Worm (Caenorhabditis elegans) whole organism, L1 larva: ENCODE results near the gene C16D2.3.

Experiments
- Y116A8C.19 ChIP-seq: sonication (generic microtip); optimal IDR thresholded peaks from 2 replicates; lab custom pipeline; 2016; ENCODE audit warnings: missing compliant biosample characterization, missing genetic modification characterization, borderline replicate concordance
- alr-1 ChIP-seq: fragments of 200-800 bp; sonication (Bioruptor generic); optimal IDR thresholded peaks from 2 replicates; lab custom pipeline; 2018; ENCODE audit warnings: borderline replicate concordance, mild to moderate bottlenecking, missing genetic modification characterization, missing compliant biosample characterization
- elt-3 ChIP-seq, 6 experiments: fragments of 150-350 bp in 1 of 6; sonication (generic microtip); optimal IDR thresholded peaks; 2 replicates each; lab custom pipeline; 2017 to 2018; ENCODE audit warnings: missing biosample characterization in 6 of 6, missing genetic modification characterization in 6 of 6, inconsistent platforms in 1 of 6
- jun-1 ChIP-seq: fragments of 150-350 bp; optimal IDR thresholded peaks from 2 replicates; lab custom pipeline; 2014; ENCODE audit warnings: missing biosample characterization, missing genetic modification reagents, missing genetic modification characterization
- lin-13 ChIP-seq: fragments of 150-350 bp; optimal IDR thresholded peaks from 2 replicates; lab custom pipeline; 2014; ENCODE audit warnings: missing biosample characterization, missing genetic modification reagents, missing genetic modification characterization
- lin-15B ChIP-seq: fragments of 150-350 bp; sonication (generic microtip); optimal IDR thresholded peaks from 3 replicates; lab custom pipeline; 2014; ENCODE audit warnings: missing biosample characterization, missing genetic modification characterization
- lir-3 ChIP-seq: sonication (generic microtip); optimal IDR thresholded peaks from 2 replicates; lab custom pipeline; 2016; ENCODE audit warnings: mild to moderate bottlenecking, missing genetic modification characterization, moderate library complexity, missing compliant biosample characterization; ENCODE audit not compliant: poor library complexity
- nhr-11 ChIP-seq: fragments of 150-350 bp; optimal IDR thresholded peaks from 2 replicates; lab custom pipeline; 2014; ENCODE audit warnings: missing biosample characterization, missing genetic modification characterization
- nhr-71 ChIP-seq: sonication (generic microtip); optimal IDR thresholded peaks from 2 replicates; lab custom pipeline; 2016; ENCODE audit warnings: mild to moderate bottlenecking, missing genetic modification characterization, moderate library complexity, missing compliant biosample characterization
- skn-1 ChIP-seq: fragments of 150-350 bp; optimal IDR thresholded peaks from 2 replicates; lab custom pipeline; 2014; ENCODE audit warnings: missing biosample characterization, missing genetic modification characterization
- unc-86 ChIP-seq: sonication (generic microtip); optimal IDR thresholded peaks from 2 replicates; lab custom pipeline; 2016; ENCODE audit warnings: missing genetic modification characterization, missing compliant biosample characterization
- ztf-11 ChIP-seq, 2 experiments: sonication (generic microtip); optimal IDR thresholded peaks; 2 replicates each; lab custom pipeline; 2016 to 2017; ENCODE audit warnings: missing genetic modification characterization in 2 of 2, missing biosample characterization in 1 of 2, missing compliant biosample characterization in 1 of 2
- ztf-4 ChIP-seq: fragments of 150-350 bp; optimal IDR thresholded peaks from 2 replicates; lab custom pipeline; 2014; ENCODE audit warnings: missing biosample characterization, missing genetic modification characterization

DNA sequence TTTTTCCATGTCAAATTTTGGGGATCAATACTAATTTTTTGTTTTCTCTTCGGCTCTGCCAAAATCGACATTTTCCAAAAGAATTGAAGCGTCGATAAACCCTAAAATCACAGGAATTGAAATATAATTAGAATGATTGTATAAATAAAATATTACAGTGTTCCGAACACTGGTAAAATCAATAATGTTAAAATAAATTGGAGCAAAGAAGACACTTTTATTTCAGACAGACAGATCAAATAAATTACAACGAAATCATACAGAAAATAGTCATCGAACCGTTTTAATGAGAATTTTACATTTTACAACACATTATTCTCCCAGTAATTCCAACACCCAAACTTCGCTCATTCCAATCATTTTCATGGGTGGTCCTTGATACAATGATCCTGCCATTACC is 29.8 kb downstream of the C16D2.3 start, which contains the start of gene T23G7.3:
- TF ChIP-seq elt-3 (tag; optimal IDR thresholded peaks at IDR 0.05; lab: Kevin White, UChicago) (no peak), skn-1 (tag; lab: Kevin White, UChicago) (no peak), Y116A8C.19 (no peak), ztf-4 (no peak), alr-1 (no peak), lin-13 (GFP tag; lab: Kevin White, UChicago) (no peak), jun-1 (tag; lab: Kevin White, UChicago) (no peak), nhr-11 (tag; lab: Kevin White, UChicago) (no peak), nhr-71 (tag; lab: Kevin White, UChicago) (no peak), lir-3 (no peak), unc-86 (tag; lab: Kevin White, UChicago) (no peak), ztf-11 (tag; optimal IDR thresholded peaks at IDR 0.05; lab: Kevin White, UChicago) (no peak), lin-15B (tag; lab: Kevin White, UChicago) (no peak)
